Fruit fly (Drosophila melanogaster) whole organism, adult: Measurements from ENCODE around the gene haf.

ENCODE experiments used
- CG12768 ChIP-seq: fragments of 200-800 bp; sonication (Bioruptor generic); optimal IDR thresholded peaks from 2 replicates; lab custom pipeline; 2017; ENCODE audit warnings: missing biosample characterization, missing genetic modification characterization, mild to moderate bottlenecking, moderate library complexity, missing genetic modification reagents
- CG1620 ChIP-seq: fragments of 200-800 bp; sonication (Bioruptor generic); optimal IDR thresholded peaks from 2 replicates; lab custom pipeline; 2016; ENCODE audit warnings: missing biosample characterization, missing genetic modification characterization
- CG33017 ChIP-seq: fragments of 200-800 bp; sonication (Bioruptor generic); optimal IDR thresholded peaks from 2 replicates; lab custom pipeline; 2018; ENCODE audit warnings: missing biosample characterization, mild to moderate bottlenecking, missing genetic modification characterization, moderate library complexity
- CG7045 ChIP-seq: fragments of 200-800 bp; sonication (Bioruptor generic); optimal IDR thresholded peaks from 2 replicates; lab custom pipeline; 2017; ENCODE audit warnings: missing biosample characterization, mild to moderate bottlenecking, missing genetic modification characterization
- CG7101 ChIP-seq: fragments of 200-800 bp; sonication (Bioruptor generic); optimal IDR thresholded peaks from 2 replicates; lab custom pipeline; 2018; ENCODE audit warnings: missing biosample characterization, mild to moderate bottlenecking, missing genetic modification characterization, moderate library complexity
- Clk ChIP-seq: fragments of 200-800 bp; sonication (Bioruptor generic); optimal IDR thresholded peaks from 2 replicates; lab custom pipeline; 2017; ENCODE audit warnings: missing biosample characterization, missing genetic modification characterization
- bab1 ChIP-seq: fragments of 200-800 bp; sonication (Bioruptor generic); optimal IDR thresholded peaks from 3 replicates; lab custom pipeline; 2019; ENCODE audit warnings: missing biosample characterization, mild to moderate bottlenecking, missing genetic modification characterization, moderate library complexity
- kay ChIP-seq: fragments of 200-800 bp; sonication (Bioruptor generic); peaks from one replicate; lab custom pipeline; 2016; ENCODE audit warnings: missing biosample characterization, missing genetic modification characterization, borderline replicate concordance
- ovo ChIP-seq: fragments of 200-800 bp; sonication (Bioruptor generic); optimal IDR thresholded peaks from 2 replicates; lab custom pipeline; 2016; ENCODE audit warnings: missing biosample characterization, missing genetic modification characterization
- pad ChIP-seq: fragments of 200-800 bp; sonication (Bioruptor generic); optimal IDR thresholded peaks from 3 replicates; lab custom pipeline; 2017; ENCODE audit warnings: missing biosample characterization, missing genetic modification characterization, mild to moderate bottlenecking, moderate library complexity, missing genetic modification reagents
- tj ChIP-seq: fragments of 200-800 bp; sonication (Bioruptor generic); optimal IDR thresholded peaks from 3 replicates; lab custom pipeline; 2017; ENCODE audit warnings: missing biosample characterization, mild to moderate bottlenecking, missing genetic modification characterization, moderate library complexity
- toe ChIP-seq: fragments of 200-800 bp; sonication (Bioruptor generic); optimal IDR thresholded peaks from 2 replicates; lab custom pipeline; 2016; ENCODE audit warnings: missing biosample characterization, missing genetic modification characterization

DNA sequence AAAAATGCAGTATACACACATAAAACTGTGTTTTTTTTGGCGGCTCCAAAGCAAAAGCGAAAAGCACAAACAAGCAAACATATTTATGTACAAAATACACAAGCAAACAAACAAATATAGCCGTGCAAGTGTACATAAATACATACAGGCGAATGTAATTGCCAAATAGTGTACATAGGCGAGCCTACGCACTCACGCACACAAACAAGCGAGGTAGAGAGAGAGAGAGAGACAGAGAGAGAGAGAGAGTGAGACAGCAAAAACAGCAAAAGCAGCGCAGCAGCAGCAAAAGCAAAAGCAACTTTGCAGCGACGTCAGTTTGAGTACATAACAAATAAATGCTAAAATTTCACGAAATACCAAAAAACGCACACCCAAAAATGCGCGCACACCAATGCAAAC, 93.7 kb downstream of the haf start:
- no peak for TF ChIP-seq bab1 (GFP tag; lab: Kevin White, UChicago)
- no peak for TF ChIP-seq CG33017
- TF ChIP-seq Clk (GFP tag; lab: Kevin White, UChicago) = no peak
- no peak for TF ChIP-seq CG7045 (GFP tag; lab: Kevin White, UChicago)
- no peak for TF ChIP-seq kay
- no peak for TF ChIP-seq CG1620
- TF ChIP-seq tj (GFP tag; lab: Kevin White, UChicago) = no peak
- no peak for TF ChIP-seq pad (GFP tag; lab: Kevin White, UChicago)
- TF ChIP-seq ovo = no peak
- no peak for TF ChIP-seq CG12768 (GFP tag; lab: Kevin White, UChicago)
- no peak for TF ChIP-seq CG7101 (tag; lab: Kevin White, UChicago)
- TF ChIP-seq toe (GFP tag; lab: Kevin White, UChicago) = no peak
